Worm (Caenorhabditis elegans): ENCODE measurements around the gene rig-4.

Gene rig-4

DNA sequence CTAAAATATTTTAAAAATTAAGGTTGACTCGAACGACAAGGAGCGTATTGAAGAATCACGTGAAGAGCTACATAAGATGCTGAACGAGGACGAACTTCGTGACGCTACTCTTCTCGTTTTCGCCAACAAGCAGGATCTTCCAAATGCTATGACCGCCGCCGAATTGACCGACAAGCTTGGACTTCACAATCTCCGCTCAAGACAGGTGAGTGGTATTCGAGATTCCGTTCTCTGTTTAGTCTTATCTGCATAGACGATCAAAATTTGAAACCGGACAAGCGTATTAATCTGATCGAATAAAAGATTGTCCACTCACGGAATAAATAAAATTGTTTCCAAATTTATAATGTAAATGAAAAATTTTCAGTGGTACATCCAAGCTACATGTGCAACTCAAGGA lies 20.9 kb downstream of the rig-4 start:
- TF ChIP-seq ceh-58 (GFP tag; IDR thresholded peaks at IDR 0.05), result 0 out of 2 replicates have a peak, but pooled peaks have one; percentile 37
- no peak for TF ChIP-seq ztf-28 (GFP tag; IDR thresholded peaks at IDR 0.05)

DNA sequence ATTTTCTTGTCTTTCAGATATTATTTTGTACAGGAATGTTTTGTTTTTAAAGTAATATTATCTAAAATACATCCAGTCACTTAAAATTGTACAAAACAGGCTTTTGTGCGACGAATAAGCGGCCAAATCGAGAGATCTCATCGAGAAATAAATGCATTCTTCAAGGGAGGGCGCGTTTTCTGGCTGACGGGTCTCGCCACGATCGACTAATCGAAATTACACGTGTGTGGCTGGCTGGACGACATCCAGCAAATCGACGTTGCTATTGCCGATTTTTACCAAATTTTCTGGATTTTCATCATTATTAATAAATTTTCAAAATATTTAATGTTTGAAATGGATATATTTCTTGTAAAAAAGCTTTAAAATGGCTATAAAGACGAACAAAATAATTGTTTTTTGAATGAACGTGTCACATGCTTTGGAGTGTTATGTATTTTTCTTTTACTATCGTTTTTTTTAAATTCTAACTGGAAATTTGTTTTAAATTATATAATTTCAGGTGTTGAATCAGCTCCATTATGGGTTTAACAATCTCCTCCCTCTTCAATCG lies 21.8 kb downstream of the rig-4 start, which contains the start of gene arf-5:
arf-5 (plus strand) TSS at position 503 of the 553 bp plus-strand sequence.
- TF ChIP-seq efl-1 (GFP tag; optimal IDR thresholded peaks at IDR 0.05), result peak; percentile 11
- TF ChIP-seq let-607 (tag; optimal IDR thresholded peaks at IDR 0.05), result peak; percentile 70 to 88
- no peak for TF ChIP-seq rpc-1 (optimal IDR thresholded peaks at IDR 0.05)
- TF ChIP-seq rpc-1 (tag; optimal IDR thresholded peaks at IDR 0.05), result no peak
- no peak for TF ChIP-seq ets-4 (GFP tag; optimal IDR thresholded peaks at IDR 0.05)
- no peak for TF ChIP-seq lir-1 (GFP tag; conservative IDR thresholded peaks at IDR 0.05)
- TF ChIP-seq dox-1 (GFP tag; IDR thresholded peaks at IDR 0.05), result no peak
- TF ChIP-seq pha-4 (tag; optimal IDR thresholded peaks at IDR 0.05), result no peak
- TF ChIP-seq attf-3 (GFP tag; conservative IDR thresholded peaks at IDR 0.05), result no peak
- no peak for TF ChIP-seq nhr-27 (tag; optimal IDR thresholded peaks at IDR 0.05)
- TF ChIP-seq nhr-80 (tag; optimal IDR thresholded peaks at IDR 0.05), result peak; percentile 2
- TF ChIP-seq fkh-3 (tag; optimal IDR thresholded peaks at IDR 0.05), result no peak
- no peak for TF ChIP-seq Y67H2A.10 (GFP tag; conservative IDR thresholded peaks at IDR 0.05)
- TF ChIP-seq F39B2.1 (GFP tag; IDR thresholded peaks at IDR 0.05), result no peak
- TF ChIP-seq zfh-2 (GFP tag; conservative IDR thresholded peaks at IDR 0.05), result no peak
- TF ChIP-seq C17E4.6 (GFP tag; IDR thresholded peaks at IDR 0.05), result no peak
- no peak for TF ChIP-seq sptf-2 (GFP tag; optimal IDR thresholded peaks at IDR 0.05)
- TF ChIP-seq lin-40 (tag; optimal IDR thresholded peaks at IDR 0.05), result no peak
- TF ChIP-seq F33H1.4 (GFP tag; IDR thresholded peaks at IDR 0.05), result peak; percentile 73
- no peak for TF ChIP-seq xnd-1 (tag; optimal IDR thresholded peaks at IDR 0.05)
- TF ChIP-seq C06A6.2 (GFP tag; conservative IDR thresholded peaks at IDR 0.05), result no peak
- TF ChIP-seq bed-2 (GFP tag; IDR thresholded peaks at IDR 0.05), result no peak
- peak; percentile 13 for TF ChIP-seq ceh-27 (GFP tag; optimal IDR thresholded peaks at IDR 0.05)

DNA sequence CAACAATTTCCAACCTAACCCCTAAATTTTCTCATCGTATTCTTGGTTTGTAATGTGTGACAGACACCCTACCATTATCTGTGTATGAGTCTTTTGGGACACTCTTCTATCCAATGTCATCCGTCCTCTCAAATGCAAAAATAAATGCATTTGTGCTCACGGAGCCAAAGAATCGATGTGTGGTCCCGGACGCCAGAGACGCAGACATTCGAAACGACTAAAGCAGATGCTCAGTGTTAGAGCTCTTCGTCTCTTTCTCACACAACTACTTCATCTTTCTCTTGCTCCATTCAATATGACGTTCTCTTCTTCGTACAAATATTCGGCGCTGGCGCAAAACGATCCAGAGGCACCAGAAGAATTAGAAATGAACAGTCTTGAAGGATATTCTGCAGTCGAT lies 24.3 kb downstream of the rig-4 start, which contains the start of gene unc-24:
unc-24 (plus strand) TSS at position 283 of the 400 bp plus-strand sequence.
- no peak for TF ChIP-seq F57A8.1 (GFP tag; optimal IDR thresholded peaks at IDR 0.05)

DNA sequence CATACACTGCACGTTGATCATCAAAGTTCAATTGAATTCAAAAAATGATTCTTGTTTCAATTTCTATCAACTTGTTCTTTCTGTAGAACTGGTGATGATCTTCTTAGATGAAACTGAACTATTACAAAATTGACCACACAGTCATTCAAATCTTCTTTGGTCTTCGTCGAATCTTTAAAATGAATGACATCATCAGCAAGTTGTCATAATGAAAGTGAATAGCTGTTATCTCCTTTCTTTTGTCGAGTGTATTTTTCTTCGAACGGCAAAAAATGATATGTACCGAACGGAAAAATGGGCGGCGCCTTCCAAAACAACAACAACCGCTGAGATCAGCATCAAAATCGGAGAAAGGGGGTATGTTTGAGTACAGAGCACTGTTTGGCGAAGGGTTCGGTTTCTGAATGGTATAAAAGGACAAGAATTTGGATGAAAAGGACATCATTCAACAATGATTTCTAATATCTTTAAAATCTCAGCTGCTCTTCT lies 26.4 kb downstream of the rig-4 start, which contains the start of gene ora-1:
ora-1 (plus strand) TSS at position 439 of the 489 bp plus-strand sequence.
- TF ChIP-seq ceh-40 (GFP tag; IDR thresholded peaks at IDR 0.05) (no peak), lsl-1 (GFP tag; optimal IDR thresholded peaks at IDR 0.05) (no peak), T26A5.8 (tag; optimal IDR thresholded peaks at IDR 0.05) (no peak), dox-1 (GFP tag; IDR thresholded peaks at IDR 0.05) (no peak), Y56A3A.18 (GFP tag; IDR thresholded peaks at IDR 0.05) (no peak), madf-10 (tag; optimal IDR thresholded peaks at IDR 0.05) (no peak)

DNA sequence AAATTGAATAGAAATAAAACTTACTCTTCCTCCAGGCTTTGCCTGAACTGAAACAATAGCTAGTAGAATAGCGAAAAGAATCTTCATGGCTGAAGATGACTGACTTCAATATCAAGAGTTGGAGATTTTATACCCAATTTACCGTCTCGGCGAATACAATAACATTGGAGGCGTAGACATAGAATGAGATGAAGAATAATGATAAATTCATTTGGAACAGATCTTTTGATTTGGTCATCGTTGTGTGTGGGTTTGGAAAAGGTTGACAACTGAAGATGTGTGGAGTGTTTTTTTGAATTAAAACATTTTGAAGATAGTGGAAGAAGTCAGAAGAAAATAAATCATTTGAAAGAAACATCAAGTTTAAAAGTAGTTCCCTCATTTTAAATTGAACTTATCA lies 27.7 kb downstream of the rig-4 start, which contains the start of gene F57H12.6:
F57H12.6 (minus strand) TSS at position 101 of the 400 bp plus-strand sequence.
- no peak for TF ChIP-seq attf-5 (GFP tag; optimal IDR thresholded peaks at IDR 0.05)
- TF ChIP-seq zfh-2 (GFP tag; conservative IDR thresholded peaks at IDR 0.05), result no peak
- no peak for TF ChIP-seq zim-3 (tag; optimal IDR thresholded peaks at IDR 0.05)
- TF ChIP-seq mcd-1 (GFP tag; IDR thresholded peaks at IDR 0.05), result no peak
- TF ChIP-seq F10E7.11 (tag; optimal IDR thresholded peaks at IDR 0.05), result no peak
- TF ChIP-seq pha-4 (tag; optimal IDR thresholded peaks at IDR 0.05), result no peak
- TF ChIP-seq akir-1 (GFP tag; optimal IDR thresholded peaks at IDR 0.05), result no peak
- TF ChIP-seq hrde-1 (tag; optimal IDR thresholded peaks at IDR 0.05; ENCODE audit: borderline replicate concordance), result no peak
- no peak for TF ChIP-seq efl-1 (GFP tag; optimal IDR thresholded peaks at IDR 0.05)
- TF ChIP-seq lsy-27 (tag; optimal IDR thresholded peaks at IDR 0.05; ENCODE audit: borderline replicate concordance, insufficient read depth), result no peak
- TF ChIP-seq madf-8 (GFP tag; conservative IDR thresholded peaks at IDR 0.05), result no peak
- no peak for TF ChIP-seq nfyb-1 (GFP tag; IDR thresholded peaks at IDR 0.05)
- no peak for TF ChIP-seq mxl-1 (tag; optimal IDR thresholded peaks at IDR 0.05)
- no peak for TF ChIP-seq Y95B8A.8 (GFP tag; IDR thresholded peaks at IDR 0.05)
- TF ChIP-seq snpc-1.3 (tag; optimal IDR thresholded peaks at IDR 0.05; ENCODE audit: insufficient read depth), result no peak
